Fruit fly (Drosophila melanogaster) whole organism, pupa: Measurements from ENCODE around the gene CG32726.

Source experiments
- CG10348 ChIP-seq: fragments of 200-800 bp; sonication (Bioruptor generic); IDR thresholded peaks from 2 replicates; pipeline ENCODE4 v1.3.6; 2022; ENCODE audit warnings: missing biosample characterization, missing genetic modification characterization
- CG34367 ChIP-seq: fragments of 200-800 bp; sonication (Bioruptor generic); optimal IDR thresholded peaks from 2 replicates; lab custom pipeline; 2018; ENCODE audit warnings: missing biosample characterization, mild to moderate bottlenecking, missing genetic modification characterization
- CG8159 ChIP-seq: fragments of 200-800 bp; sonication (Bioruptor generic); optimal IDR thresholded peaks from 3 replicates; lab custom pipeline; 2018; ENCODE audit warnings: missing biosample characterization, mild to moderate bottlenecking, missing genetic modification characterization, moderate library complexity
- CG9948 ChIP-seq: fragments of 200-800 bp; sonication (Bioruptor generic); optimal IDR thresholded peaks from 2 replicates; lab custom pipeline; 2018; ENCODE audit warnings: missing biosample characterization, mild to moderate bottlenecking, missing genetic modification characterization, moderate library complexity
- D1 ChIP-seq: fragments of 200-800 bp; sonication (Bioruptor generic); optimal IDR thresholded peaks from 2 replicates; lab custom pipeline; 2018; ENCODE audit warnings: missing biosample characterization, mild to moderate bottlenecking, missing genetic modification characterization, moderate library complexity
- EcR ChIP-seq: fragments of 200-800 bp; sonication (Bioruptor generic); optimal IDR thresholded peaks from 3 replicates; lab custom pipeline; 2019; ENCODE audit warnings: missing biosample characterization, missing genetic modification characterization, mild to moderate bottlenecking, moderate library complexity, missing genetic modification reagents
- Pif1A ChIP-seq: fragments of 200-800 bp; sonication (Bioruptor generic); optimal IDR thresholded peaks from 3 replicates; lab custom pipeline; 2016; ENCODE audit warnings: missing biosample characterization, missing genetic modification characterization

DNA sequence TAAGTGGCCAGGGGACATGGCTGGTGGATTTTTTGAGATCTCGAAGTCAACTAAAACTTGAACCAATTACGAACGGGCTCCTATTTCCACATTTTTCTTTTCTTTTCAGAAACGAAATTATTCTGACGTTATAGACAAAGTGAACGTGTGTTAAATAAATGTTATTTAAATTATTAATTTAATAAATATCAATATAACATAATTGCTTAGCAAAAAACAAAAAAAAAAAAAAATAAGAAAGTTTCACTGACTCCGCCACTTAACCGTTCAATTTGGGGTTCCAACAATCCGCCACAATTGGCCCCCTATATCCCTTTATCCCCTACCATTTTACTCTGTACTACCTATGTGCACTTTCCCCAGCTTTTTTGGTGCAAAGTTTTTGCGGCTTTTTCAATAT is 42.7 kb downstream of the CG32726 start, which contains the start of gene CG42781:
- TF ChIP-seq Pif1A (GFP tag; lab: Kevin White, UChicago) = no peak
- TF ChIP-seq EcR = no peak
- no peak for TF ChIP-seq CG9948 (tag; lab: Kevin White, UChicago)
- TF ChIP-seq CG8159 (tag; lab: Kevin White, UChicago) = no peak
- TF ChIP-seq CG10348 (GFP tag; lab: Robert Waterston, UW) = no peak
- no peak for TF ChIP-seq D1
- no peak for TF ChIP-seq CG34367 (tag; lab: Kevin White, UChicago)
